Fruit fly (Drosophila melanogaster) S2 (cell line): Measurements from ENCODE around the gene CG9664.

Experiments
- CG8478 ChIP-seq: fragments of >200 bp; optimal IDR thresholded peaks from 2 replicates; lab custom pipeline; 2018
- CTCF ChIP-seq, 2 experiments: fragments of >200 bp; optimal IDR thresholded peaks; 2 replicates each; lab custom pipeline; 2018

The CG9664 gene

dm6 chr2L:3294572-3294971 lies at the start of gene CG9664:
Gene CG9664 (minus strand): TSS chr2L:3294706.
- no peak for TF ChIP-seq CTCF (optimal IDR thresholded peaks at IDR 0.05; lab: Kevin White, UChicago)
- TF ChIP-seq CG8478 (lab: Kevin White, UChicago): no peak

DNA sequence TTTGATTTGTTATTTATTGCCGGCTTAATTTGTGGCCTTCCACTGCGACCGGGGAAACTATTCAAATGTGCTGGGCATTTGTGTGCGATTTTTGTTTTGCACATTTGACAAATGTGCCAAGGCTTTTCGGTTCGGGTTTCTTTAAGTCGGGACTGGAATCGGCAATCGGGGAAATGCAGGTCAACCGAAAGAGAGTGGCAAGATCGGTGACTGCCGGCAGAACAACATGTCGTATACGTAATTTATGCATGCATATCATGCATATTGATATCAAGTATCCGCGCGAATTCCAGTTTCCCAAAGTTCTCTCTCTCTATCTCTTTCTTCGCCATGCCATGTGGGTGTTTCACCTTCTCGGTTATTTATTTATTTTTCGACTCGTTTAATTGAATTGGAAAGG lies 47.9 kb upstream of the CG9664 start:
- TF ChIP-seq CTCF (optimal IDR thresholded peaks at IDR 0.05; lab: Kevin White, UChicago) (no peak), CG8478 (lab: Kevin White, UChicago) (no peak)

- no peak for TF ChIP-seq CTCF (optimal IDR thresholded peaks at IDR 0.05; lab: Kevin White, UChicago)
Observed at dm6 chr2L:3341231-3341935, 46.9 kb upstream of the CG9664 start.

- no peak for TF ChIP-seq CG8478 (lab: Kevin White, UChicago)
- no peak for TF ChIP-seq CTCF (optimal IDR thresholded peaks at IDR 0.05; lab: Kevin White, UChicago)
Observed at dm6 chr2L:3339420-3339819, 44.9 kb upstream of the CG9664 start.

- no peak for TF ChIP-seq CG8478 (lab: Kevin White, UChicago)
- TF ChIP-seq CTCF (optimal IDR thresholded peaks at IDR 0.05; lab: Kevin White, UChicago): no peak
Observed at dm6 chr2L:3338566-3339215, 44.2 kb upstream of the CG9664 start.

dm6 chr2L:3332514-3332913 lies 38.0 kb upstream of the CG9664 start, which contains the start of gene CG15408:
Gene CG15408 (plus strand): TSS chr2L:3332814.
- TF ChIP-seq CTCF (optimal IDR thresholded peaks at IDR 0.05; lab: Kevin White, UChicago) (no peak), CG8478 (lab: Kevin White, UChicago) (no peak)

dm6 chr2L:3330628-3331027 lies 36.1 kb upstream of the CG9664 start, which contains the start of gene CG3285:
Gene CG3285 (plus strand): TSS chr2L:3330928.
- TF ChIP-seq CTCF (optimal IDR thresholded peaks at IDR 0.05; lab: Kevin White, UChicago): no peak
- TF ChIP-seq CG8478 (lab: Kevin White, UChicago): no peak

dm6 chr2L:3327603-3328002 lies 33.1 kb upstream of the CG9664 start, which contains the start of gene CG33282:
Gene CG33282 (plus strand): TSS chr2L:3327903.
- TF ChIP-seq CTCF (optimal IDR thresholded peaks at IDR 0.05; lab: Kevin White, UChicago): no peak
- TF ChIP-seq CG8478 (lab: Kevin White, UChicago): no peak

- no peak for TF ChIP-seq CTCF (optimal IDR thresholded peaks at IDR 0.05; lab: Kevin White, UChicago)
- TF ChIP-seq CG8478 (lab: Kevin White, UChicago): no peak
Observed at dm6 chr2L:3323319-3324287, 29.1 kb upstream of the CG9664 start, which contains the start of gene CG33281. Gene CG33281 (plus strand): TSS chr2L:3324237.

DNA sequence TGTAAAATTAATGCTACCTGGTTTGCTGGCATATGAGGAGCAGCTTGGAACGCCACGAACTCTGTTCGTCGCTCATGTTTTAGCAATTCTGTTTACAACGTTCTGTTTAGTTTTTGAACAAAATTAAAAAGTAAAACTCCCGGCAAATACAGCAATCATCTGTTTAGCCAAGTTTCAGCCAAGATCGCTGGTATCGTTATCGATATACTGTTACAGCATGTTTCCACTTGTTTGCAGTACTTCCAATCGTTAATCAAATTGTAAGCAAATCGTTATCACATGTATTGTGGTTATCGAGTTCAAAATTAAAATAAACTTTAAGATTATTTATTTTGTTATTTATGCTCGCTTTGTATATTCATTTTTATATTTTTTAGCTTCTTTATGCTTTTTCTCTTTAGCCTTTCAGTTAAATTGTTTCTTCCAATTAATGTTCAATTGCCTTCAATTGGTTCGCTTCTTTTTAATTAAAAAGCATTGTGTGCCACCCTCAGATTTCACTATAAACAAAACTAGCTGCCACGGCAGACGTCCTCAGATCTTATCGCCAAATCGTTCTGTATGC lies 25.3 kb upstream of the CG9664 start, which contains the start of the genes Fign and CG8837:
Fign (minus strand) TSS at position 142 of the 565 bp plus-strand sequence.
CG8837 (plus strand) TSS at position 515 of the 565 bp plus-strand sequence.
- peak in 1 of 2 experiments; percentile 14 for TF ChIP-seq CTCF (optimal IDR thresholded peaks at IDR 0.05; lab: Kevin White, UChicago)
- TF ChIP-seq CG8478 (lab: Kevin White, UChicago): no peak

- TF ChIP-seq CG8478 (lab: Kevin White, UChicago) (no peak), CTCF (optimal IDR thresholded peaks at IDR 0.05; lab: Kevin White, UChicago) (no peak)
Observed at dm6 chr2L:3308529-3309272, 14.2 kb upstream of the CG9664 start, which contains the start of gene CG15406. Gene CG15406 (plus strand): TSS chr2L:3309222.

- no peak for TF ChIP-seq CTCF (optimal IDR thresholded peaks at IDR 0.05; lab: Kevin White, UChicago)
- no peak for TF ChIP-seq CG8478 (lab: Kevin White, UChicago)
Observed at dm6 chr2L:3307189-3307588, 12.7 kb upstream of the CG9664 start.
